Fruit fly (Drosophila melanogaster) whole organism, embryonic: ENCODE results near the gene Pisd.
A peak's percentile ranks its signal among the peaks of the same experiment; 100 is the strongest.

Source experiments
- Antp ChIP-seq: fragments of 200-800 bp; sonication (Bioruptor generic); optimal IDR thresholded peaks from 3 replicates; lab custom pipeline; 2016; ENCODE audit warnings: missing biosample characterization, missing genetic modification characterization
- BtbVII ChIP-seq: fragments of 200-800 bp; sonication (Bioruptor generic); optimal IDR thresholded peaks from 3 replicates; lab custom pipeline; 2017; ENCODE audit warnings: missing biosample characterization, mild to moderate bottlenecking, missing genetic modification characterization
- CG10366 ChIP-seq: fragments of 200-800 bp; sonication (Bioruptor generic); IDR thresholded peaks from 2 replicates; pipeline ENCODE4 v1.3.6; 2022; ENCODE audit warnings: missing biosample characterization, missing genetic modification characterization
- CG10979 ChIP-seq: fragments of 200-800 bp; sonication (Bioruptor generic); optimal IDR thresholded peaks from 2 replicates; lab custom pipeline; 2018; ENCODE audit warnings: missing biosample characterization, mild to moderate bottlenecking, missing genetic modification characterization, moderate library complexity
- CG11695 ChIP-seq: fragments of 200-800 bp; sonication (Bioruptor generic); IDR thresholded peaks from 3 replicates; pipeline ENCODE4 v1.3.6; 2022; ENCODE audit warnings: missing biosample characterization, missing genetic modification characterization
- CG12659 ChIP-seq: fragments of 200-800 bp; sonication (Bioruptor generic); optimal IDR thresholded peaks from 3 replicates; lab custom pipeline; 2017; ENCODE audit warnings: mild to moderate bottlenecking, missing biosample characterization, missing genetic modification reagents, missing genetic modification characterization
- CG13287 ChIP-seq: fragments of 200-800 bp; sonication (Bioruptor generic); IDR thresholded peaks from 2 replicates; pipeline ENCODE4 v1.3.6; 2022; ENCODE audit warnings: missing biosample characterization, missing genetic modification characterization; ENCODE audit not compliant: partially characterized antibody
- CG13894 ChIP-seq: fragments of 200-800 bp; sonication (Bioruptor generic); optimal IDR thresholded peaks from 3 replicates; lab custom pipeline; 2018; ENCODE audit warnings: missing biosample characterization, mild to moderate bottlenecking, missing genetic modification characterization, moderate library complexity
- CG15601 ChIP-seq: fragments of 200-800 bp; sonication (Bioruptor generic); optimal IDR thresholded peaks from 3 replicates; lab custom pipeline; 2019; ENCODE audit warnings: missing biosample characterization, mild to moderate bottlenecking, missing genetic modification characterization, moderate library complexity
- CG1603 ChIP-seq: fragments of 200-800 bp; sonication (Bioruptor generic); optimal IDR thresholded peaks from 2 replicates; lab custom pipeline; 2019; ENCODE audit warnings: missing biosample characterization, mild to moderate bottlenecking, missing genetic modification characterization, moderate library complexity
- CG17802 ChIP-seq: fragments of 200-800 bp; sonication (Bioruptor generic); optimal IDR thresholded peaks from 2 replicates; lab custom pipeline; 2018; ENCODE audit warnings: missing biosample characterization, mild to moderate bottlenecking, missing genetic modification characterization, moderate library complexity
- CG17829 ChIP-seq: fragments of 200-800 bp; optimal IDR thresholded peaks from 2 replicates; lab custom pipeline; 2019; ENCODE audit warnings: missing biosample characterization, mild to moderate bottlenecking, missing genetic modification characterization, moderate library complexity
- CG18011 ChIP-seq: fragments of 200-800 bp; sonication (Bioruptor generic); optimal IDR thresholded peaks from 2 replicates; lab custom pipeline; 2017; ENCODE audit warnings: missing biosample characterization, missing genetic modification characterization, mild to moderate bottlenecking, moderate library complexity, missing genotype
- CG2712 ChIP-seq: fragments of 200-800 bp; optimal IDR thresholded peaks from 3 replicates; lab custom pipeline; 2019; ENCODE audit warnings: missing biosample characterization, mild to moderate bottlenecking, missing genetic modification characterization, moderate library complexity
- CG2875 ChIP-seq: fragments of 200-800 bp; sonication (Bioruptor generic); optimal IDR thresholded peaks from 2 replicates; lab custom pipeline; 2017; ENCODE audit warnings: missing biosample characterization, mild to moderate bottlenecking, missing genetic modification characterization, missing genetic modification reagents
- CG31365 ChIP-seq: fragments of 200-800 bp; sonication (Bioruptor generic); optimal IDR thresholded peaks from 2 replicates; lab custom pipeline; 2018; ENCODE audit warnings: missing biosample characterization, mild to moderate bottlenecking, missing genetic modification characterization
- CG32772 ChIP-seq: fragments of 200-800 bp; sonication (Bioruptor generic); IDR thresholded peaks from 2 replicates; pipeline ENCODE4 v1.3.6; 2022; ENCODE audit warnings: missing biosample characterization, missing genetic modification characterization
- CG3726 ChIP-seq: fragments of 200-800 bp; sonication (Bioruptor generic); IDR thresholded peaks from 3 replicates; pipeline ENCODE4, ENCODE4 v1.3.6; 2022; ENCODE audit warnings: missing biosample characterization, missing genetic modification characterization
- CG6272 ChIP-seq: fragments of 200-800 bp; sonication (Bioruptor generic); IDR thresholded peaks from 2 replicates; pipeline ENCODE4 v1.3.6; 2022; ENCODE audit warnings: missing biosample characterization, missing genetic modification characterization
- CG8089 ChIP-seq: fragments of 200-800 bp; sonication (Bioruptor generic); optimal IDR thresholded peaks from 3 replicates; lab custom pipeline; 2016; ENCODE audit warnings: missing biosample characterization, missing genetic modification characterization
- CG9817 ChIP-seq: fragments of 200-800 bp; sonication (Bioruptor generic); optimal IDR thresholded peaks from 2 replicates; lab custom pipeline; 2018; ENCODE audit warnings: missing biosample characterization, mild to moderate bottlenecking, missing genetic modification characterization, moderate library complexity
- Dbx ChIP-seq: fragments of 200-800 bp; sonication (Bioruptor generic); IDR thresholded peaks from 3 replicates; pipeline ENCODE4 v1.3.6; 2022; ENCODE audit warnings: missing biosample characterization, missing genetic modification characterization
- E2f2 ChIP-seq: fragments of 200-800 bp; sonication (Bioruptor generic); IDR thresholded peaks from 2 replicates; pipeline ENCODE4 v1.3.6; 2022; ENCODE audit warnings: missing biosample characterization, missing genetic modification characterization
- H15 ChIP-seq: fragments of 200-800 bp; sonication (Bioruptor generic); IDR thresholded peaks from 3 replicates; pipeline ENCODE4 v1.3.6; 2022; ENCODE audit warnings: missing biosample characterization, missing genetic modification characterization
- Hey ChIP-seq: fragments of 200-800 bp; sonication (Bioruptor generic); optimal IDR thresholded peaks from 3 replicates; lab custom pipeline; 2018; ENCODE audit warnings: missing biosample characterization, mild to moderate bottlenecking, missing genetic modification characterization
- Hmx ChIP-seq: fragments of 200-800 bp; sonication (Bioruptor generic); optimal IDR thresholded peaks from 2 replicates; lab custom pipeline; 2016; ENCODE audit warnings: missing biosample characterization, missing genetic modification characterization
- Lhr ChIP-seq: fragments of 200-800 bp; sonication (Bioruptor generic); optimal IDR thresholded peaks from 3 replicates; lab custom pipeline; 2017; ENCODE audit warnings: mild to moderate bottlenecking, missing biosample characterization, missing genetic modification reagents, missing genetic modification characterization
- MBD-R2 ChIP-seq: fragments of 200-800 bp; sonication (Bioruptor generic); IDR thresholded peaks from 2 replicates; pipeline ENCODE4 v1.3.6; 2022; ENCODE audit warnings: missing biosample characterization, missing genetic modification characterization
- Myb ChIP-seq: fragments of 200-800 bp; sonication (Bioruptor generic); optimal IDR thresholded peaks from 2 replicates; lab custom pipeline; 2016; ENCODE audit warnings: missing biosample characterization, missing genetic modification characterization
- Oaz ChIP-seq: fragments of 200-800 bp; sonication (Bioruptor generic); IDR thresholded peaks from 2 replicates; pipeline ENCODE4 v1.3.6; 2022; ENCODE audit warnings: missing biosample characterization, missing genetic modification characterization
- Ssrp ChIP-seq: fragments of 200-800 bp; sonication (Bioruptor generic); optimal IDR thresholded peaks from 2 replicates; lab custom pipeline; 2018; ENCODE audit warnings: missing biosample characterization, mild to moderate bottlenecking, missing genetic modification characterization, moderate library complexity
- Taf1 ChIP-seq: fragments of 200-800 bp; sonication (Bioruptor generic); IDR thresholded peaks from 2 replicates; pipeline ENCODE4 v1.3.6; 2022; ENCODE audit warnings: missing biosample characterization, missing genetic modification characterization
- ato ChIP-seq: fragments of 200-800 bp; sonication (Bioruptor generic); IDR thresholded peaks from 2 replicates; pipeline ENCODE4 v1.3.6; 2022; ENCODE audit warnings: missing biosample characterization, missing genetic modification characterization; ENCODE audit not compliant: partially characterized antibody
- dysf ChIP-seq: fragments of 200-800 bp; sonication (Bioruptor generic); IDR thresholded peaks from 3 replicates; pipeline ENCODE4 v1.3.6; 2022; ENCODE audit warnings: missing biosample characterization, missing genetic modification characterization
- ems ChIP-seq: fragments of 200-800 bp; sonication (Bioruptor generic); optimal IDR thresholded peaks from 3 replicates; lab custom pipeline; 2016; ENCODE audit warnings: missing biosample characterization, missing genetic modification characterization
- gcm2 ChIP-seq: fragments of 200-800 bp; sonication (Bioruptor generic); optimal IDR thresholded peaks from 2 replicates; lab custom pipeline; 2016; ENCODE audit warnings: missing biosample characterization, missing genetic modification characterization
- gsb-n ChIP-seq: fragments of 200-800 bp; sonication (Bioruptor generic); optimal IDR thresholded peaks from 3 replicates; lab custom pipeline; 2018; ENCODE audit warnings: missing biosample characterization, mild to moderate bottlenecking, missing genetic modification characterization
- hb ChIP-seq: fragments of 200-800 bp; sonication (Bioruptor generic); IDR thresholded peaks from 3 replicates; pipeline ENCODE4 v1.3.6; 2022; ENCODE audit warnings: missing biosample characterization, missing genetic modification characterization; ENCODE audit not compliant: partially characterized antibody
- jing ChIP-seq: fragments of 200-800 bp; sonication (Bioruptor generic); optimal IDR thresholded peaks from 2 replicates; lab custom pipeline; 2018; ENCODE audit warnings: missing biosample characterization, mild to moderate bottlenecking, missing genetic modification characterization
- lilli ChIP-seq: fragments of 200-800 bp; sonication (Bioruptor generic); optimal IDR thresholded peaks from 3 replicates; lab custom pipeline; 2016; ENCODE audit warnings: missing biosample characterization, missing genetic modification characterization
- lmd ChIP-seq: fragments of 200-800 bp; sonication (Bioruptor generic); IDR thresholded peaks from 2 replicates; pipeline ENCODE4 v1.3.6; 2022; ENCODE audit warnings: missing biosample characterization, missing genetic modification characterization
- mam ChIP-seq: fragments of 200-800 bp; sonication (Bioruptor generic); optimal IDR thresholded peaks from 3 replicates; lab custom pipeline; 2016; ENCODE audit warnings: missing biosample characterization, missing genetic modification characterization
- nerfin-1 ChIP-seq: fragments of 200-800 bp; sonication (Bioruptor generic); optimal IDR thresholded peaks from 3 replicates; lab custom pipeline; 2019; ENCODE audit warnings: missing biosample characterization, mild to moderate bottlenecking, missing genetic modification characterization, moderate library complexity
- nerfin-2 ChIP-seq: fragments of 200-800 bp; sonication (Bioruptor generic); IDR thresholded peaks from 2 replicates; pipeline ENCODE4 v1.3.6; 2022; ENCODE audit warnings: missing biosample characterization, missing genetic modification characterization; ENCODE audit not compliant: partially characterized antibody
- nom ChIP-seq: fragments of 200-800 bp; sonication (Bioruptor generic); optimal IDR thresholded peaks from 2 replicates; lab custom pipeline; 2017; ENCODE audit warnings: missing biosample characterization, missing genetic modification characterization, mild to moderate bottlenecking, moderate library complexity, missing genetic modification reagents
- scrt ChIP-seq: fragments of 200-800 bp; sonication (Bioruptor generic); optimal IDR thresholded peaks from 2 replicates; lab custom pipeline; 2018; ENCODE audit warnings: missing biosample characterization, mild to moderate bottlenecking, missing genetic modification characterization, moderate library complexity
- sens ChIP-seq: fragments of 200-800 bp; sonication (Bioruptor generic); peaks from one replicate; lab custom pipeline; 2016; ENCODE audit warnings: missing biosample characterization, missing genetic modification characterization
- stc ChIP-seq: fragments of 200-800 bp; sonication (Bioruptor generic); IDR thresholded peaks from 2 replicates; pipeline ENCODE4 v1.3.6; 2022; ENCODE audit warnings: missing biosample characterization, missing genetic modification characterization
- ttk ChIP-seq: fragments of 200-800 bp; sonication (Bioruptor generic); IDR thresholded peaks from 2 replicates; pipeline ENCODE4 v2.1.2; 2022; ENCODE audit warnings: missing biosample characterization, missing genetic modification characterization

Pisd gene

dm6 chr3R:24050690-24051440, at the start of gene Pisd, which contains the start of gene Atg6 (continued):
- TF ChIP-seq CG3726 (no peak), CG2712 (tag; lab: Kevin White, UChicago) (peak; percentile 47), lmd (GFP tag; lab: Robert Waterston, UW) (peak; percentile 15; the same call in 1 of the 2 replicates), Myb (GFP tag; lab: Kevin White, UChicago) (peak; percentile 32), CG2875 (no peak), dysf (GFP tag; lab: Robert Waterston, UW) (no peak), CG10366 (GFP tag; lab: Robert Waterston, UW) (peak; percentile 13; the same call in 1 of the 2 replicates), Lhr (GFP tag; lab: Kevin White, UChicago) (no peak), sens (peak; percentile 78), CG1603 (tag; lab: Kevin White, UChicago) (peak; percentile 67), CG11695 (no peak), stc (GFP tag; lab: Robert Waterston, UW) (no peak), ato (GFP tag; lab: Robert Waterston, UW) (no peak), scrt (GFP tag; lab: Kevin White, UChicago) (peak; percentile 30), Taf1 (no peak), Hmx (GFP tag; lab: Kevin White, UChicago) (no peak), CG17829 (tag; lab: Kevin White, UChicago) (peak; percentile 50), CG13894 (tag; lab: Kevin White, UChicago) (peak; percentile 82), BtbVII (GFP tag; lab: Kevin White, UChicago) (peak; percentile 26), nerfin-2 (GFP tag; lab: Robert Waterston, UW) (no peak), CG31365 (tag; lab: Kevin White, UChicago) (no peak), Hey (tag; lab: Kevin White, UChicago) (no peak), nom (GFP tag; lab: Kevin White, UChicago) (peak; percentile 58), CG13287 (GFP tag; lab: Robert Waterston, UW) (peak; percentile 52; the same call in 1 of the 2 replicates), jing (GFP tag; lab: Kevin White, UChicago) (no peak), CG32772 (GFP tag; lab: Robert Waterston, UW) (no peak), CG15601 (peak; percentile 16), Dbx (GFP tag; lab: Robert Waterston, UW) (0 out of 3 replicates have a peak, but pooled peaks have one; percentile 14), CG17802 (tag; lab: Kevin White, UChicago) (peak; percentile 20), CG10979 (tag; lab: Kevin White, UChicago) (peak; percentile 21), ems (GFP tag; lab: Kevin White, UChicago) (no peak), CG12659 (GFP tag; lab: Kevin White, UChicago) (peak; percentile 36), CG9817 (tag; lab: Kevin White, UChicago) (peak; percentile 22), gcm2 (no peak), lilli (GFP tag; lab: Kevin White, UChicago) (peak; percentile 34), ttk (GFP tag; lab: Robert Waterston, UW) (peak; percentile 50; the same call in 1 of the 2 replicates), E2f2 (peak; percentile 35; the same call in 1 of the 2 replicates), gsb-n (tag; lab: Kevin White, UChicago) (peak; percentile 13), CG18011 (GFP tag; lab: Kevin White, UChicago) (peak; percentile 27), Antp (GFP tag; lab: Kevin White, UChicago) (peak; percentile 30), H15 (GFP tag; lab: Robert Waterston, UW) (no peak), MBD-R2 (GFP tag; lab: Robert Waterston, UW) (peak; percentile 90), hb (GFP tag; lab: Robert Waterston, UW) (no peak), Ssrp (no peak), CG8089 (GFP tag; lab: Kevin White, UChicago) (no peak), nerfin-1 (tag; lab: Kevin White, UChicago) (peak; percentile 22), mam (GFP tag; lab: Kevin White, UChicago) (peak; percentile 6), CG6272 (0 out of 2 replicates have a peak, but pooled peaks have one; percentile 5), Oaz (GFP tag; lab: Robert Waterston, UW) (no peak)
